Fruit fly (Drosophila melanogaster): ENCODE data around the gene Hsp68.

dm6 chr3R:24101437-24101836 lies 44.3 kb upstream of the Hsp68 start:
- no peak for TF ChIP-seq Snoo (tag; optimal IDR thresholded peaks at IDR 0.05)
- no peak for TF ChIP-seq rn (GFP tag; IDR thresholded peaks at IDR 0.05)
- TF ChIP-seq CG13204 (GFP tag; optimal IDR thresholded peaks at IDR 0.05), result no peak
- no peak for TF ChIP-seq fd96Ca (GFP tag; IDR thresholded peaks at IDR 0.05)
- no peak for TF ChIP-seq CG17806 (tag; optimal IDR thresholded peaks at IDR 0.05)
- no peak for TF ChIP-seq D1 (tag; optimal IDR thresholded peaks at IDR 0.05)
- TF ChIP-seq CG10348 (GFP tag; IDR thresholded peaks at IDR 0.05), result no peak
- no peak for TF ChIP-seq EcR (GFP tag; optimal IDR thresholded peaks at IDR 0.05)
- no peak for TF ChIP-seq CG15710 (tag; optimal IDR thresholded peaks at IDR 0.05)
- TF ChIP-seq CG4496 (GFP tag; IDR thresholded peaks at IDR 0.05), result no peak
- TF ChIP-seq CG9948 (tag; optimal IDR thresholded peaks at IDR 0.05), result no peak
- TF ChIP-seq Pif1A (GFP tag; optimal IDR thresholded peaks at IDR 0.05), result no peak
- TF ChIP-seq CG14655 (GFP tag; optimal IDR thresholded peaks at IDR 0.05), result no peak
